Worm (Caenorhabditis elegans) whole organism, mixed stage, embryonic: ENCODE data around the gene cest-16.

Source experiments
- hlh-1 ChIP-seq: fragments of 150-350 bp; optimal IDR thresholded peaks from 2 replicates; lab custom pipeline; 2014; ENCODE audit warnings: missing biosample characterization, missing genetic modification reagents, missing genetic modification characterization

cest-16 gene

DNA sequence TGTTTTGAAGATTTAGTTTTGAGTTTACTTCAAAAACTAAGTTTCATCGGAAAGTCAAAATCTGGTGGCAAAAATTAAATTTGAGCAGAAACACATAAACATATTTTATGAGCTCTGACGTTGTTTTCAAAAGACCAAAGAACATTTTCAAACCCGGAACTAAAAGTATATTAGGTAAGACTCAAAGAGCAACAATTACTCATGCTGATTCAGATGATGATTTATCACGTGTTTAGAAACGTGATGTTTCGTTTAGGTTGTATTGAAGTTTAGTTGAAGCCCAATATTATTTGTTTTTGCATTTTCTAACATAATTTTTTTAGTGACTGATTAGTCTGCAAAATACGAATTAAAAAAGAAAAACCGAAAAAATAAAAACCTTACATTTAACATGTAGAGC lies 54.0 kb downstream of the cest-16 start:
- TF ChIP-seq hlh-1 (tag; lab: Kevin White, UChicago): no peak
- TF ChIP-seq, all 35 proteins: peak for 0
